Worm (Caenorhabditis elegans): ENCODE data around the gene lev-1.

DNA sequence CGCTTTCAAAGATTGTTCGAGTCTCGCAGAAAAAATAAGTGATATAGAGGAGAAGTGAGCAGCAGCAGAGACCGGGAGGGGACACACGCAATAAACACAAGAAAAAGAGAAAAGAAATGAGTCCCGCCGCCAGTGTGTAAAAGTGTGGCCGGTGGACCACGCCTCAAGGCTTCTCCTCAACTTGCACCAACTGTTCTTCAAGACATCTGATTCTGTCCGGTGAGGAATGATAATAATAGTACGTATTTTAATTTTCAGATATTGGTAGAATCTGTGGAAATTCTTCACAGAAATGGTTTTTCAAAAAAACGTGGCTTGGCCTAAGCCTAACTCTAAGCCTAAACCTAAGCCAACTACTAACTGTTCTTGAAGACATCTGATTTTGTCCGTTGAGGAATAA lies at the start of gene lev-1:
- no peak for TF ChIP-seq ama-1 (optimal IDR thresholded peaks at IDR 0.05)
- no peak for TF ChIP-seq tbx-11 (GFP tag; IDR thresholded peaks at IDR 0.05)
- TF ChIP-seq pes-1 (GFP tag; IDR thresholded peaks at IDR 0.05) = no peak
